Worm (Caenorhabditis elegans) whole organism, L4 larva: ENCODE results near the gene dyf-6.

Experiments used
- F44E2.7 ChIP-seq: fragments of 200-800 bp; sonication (Bioruptor generic); IDR thresholded peaks from 2 replicates; pipeline ENCODE4 v2.1.2; 2022; ENCODE audit warnings: missing genetic modification characterization, missing compliant biosample characterization
- F49E8.2 ChIP-seq: sonication (generic microtip); optimal IDR thresholded peaks from 2 replicates; lab custom pipeline; 2016; ENCODE audit warnings: missing compliant biosample characterization, mild to moderate bottlenecking, missing genetic modification characterization, borderline replicate concordance
- T20F7.1 ChIP-seq: fragments of 200-800 bp; sonication (Bioruptor generic); optimal IDR thresholded peaks from 2 replicates; lab custom pipeline; 2018; ENCODE audit warnings: mild to moderate bottlenecking, missing genetic modification characterization, missing compliant biosample characterization
- Y105C5A.15 ChIP-seq: fragments of 200-800 bp; sonication (Bioruptor generic); IDR thresholded peaks from 2 replicates; pipeline ENCODE4 v1.3.6; 2022; ENCODE audit warnings: missing genetic modification characterization, missing compliant biosample characterization
- Y5F2A.4 ChIP-seq: fragments of 200-800 bp; sonication (Bioruptor generic); optimal IDR thresholded peaks from 2 replicates; lab custom pipeline; 2018; ENCODE audit warnings: mild to moderate bottlenecking, missing genetic modification characterization, missing compliant biosample characterization
- ZK337.2 ChIP-seq: fragments of 200-800 bp; sonication (Bioruptor generic); IDR thresholded peaks from 2 replicates; pipeline ENCODE4 v1.3.6; 2022; ENCODE audit warnings: missing genetic modification reagents, missing genetic modification characterization, missing compliant biosample characterization
- aha-1 ChIP-seq: fragments of 150-350 bp; peaks from one replicate; lab custom pipeline; 2014; ENCODE audit warnings: missing biosample characterization, missing genetic modification characterization
- attf-4 ChIP-seq: sonication (generic microtip); optimal IDR thresholded peaks from 3 replicates; lab custom pipeline; 2017; ENCODE audit warnings: missing biosample characterization, missing genetic modification characterization
- ceh-28 ChIP-seq: fragments of 150-350 bp; optimal IDR thresholded peaks from 2 replicates; lab custom pipeline; 2014; ENCODE audit warnings: missing biosample characterization, missing genetic modification reagents, missing genetic modification characterization
- ceh-32 ChIP-seq: sonication (generic microtip); optimal IDR thresholded peaks from 2 replicates; lab custom pipeline; 2016; ENCODE audit warnings: mild to moderate bottlenecking, missing genetic modification characterization, missing compliant biosample characterization; ENCODE audit not compliant: poor library complexity
- ctbp-1 ChIP-seq: fragments of 200-800 bp; sonication (Bioruptor generic); IDR thresholded peaks from 2 replicates; pipeline ENCODE4 v1.3.6; 2022; ENCODE audit warnings: missing genetic modification reagents, missing genetic modification characterization, missing compliant biosample characterization
- daf-16 ChIP-seq, 3 experiments: sonication (generic microtip); optimal IDR thresholded peaks; 2 replicates each; lab custom pipeline; 2016 to 2017; ENCODE audit warnings: missing genetic modification characterization in 3 of 3, missing genetic modification reagents in 3 of 3, mild to moderate bottlenecking in 2 of 3, missing compliant biosample characterization in 2 of 3, missing biosample characterization in 1 of 3, moderate library complexity in 1 of 3
- daf-8 ChIP-seq: fragments of 200-800 bp; sonication (Bioruptor generic); IDR thresholded peaks from 2 replicates; pipeline ENCODE4 v1.3.6; 2022; ENCODE audit warnings: missing genetic modification characterization, missing compliant biosample characterization
- dmd-8 ChIP-seq: fragments of 200-800 bp; sonication (Bioruptor generic); IDR thresholded peaks from 2 replicates; pipeline ENCODE4 v1.3.6; 2022; ENCODE audit warnings: missing genetic modification characterization, missing compliant biosample characterization
- duxl-1 ChIP-seq: sonication (generic microtip); optimal IDR thresholded peaks from 2 replicates; lab custom pipeline; 2016; ENCODE audit warnings: mild to moderate bottlenecking, missing genetic modification characterization, moderate library complexity, missing compliant biosample characterization; ENCODE audit not compliant: poor library complexity
- egl-27 ChIP-seq: sonication (generic microtip); optimal IDR thresholded peaks from 3 replicates; lab custom pipeline; 2017; ENCODE audit warnings: missing biosample characterization, missing genetic modification reagents, missing genetic modification characterization
- fkh-10 ChIP-seq: fragments of 150-350 bp; optimal IDR thresholded peaks from 2 replicates; lab custom pipeline; 2014; ENCODE audit warnings: missing biosample characterization, missing genetic modification reagents, missing genetic modification characterization
- gei-8 ChIP-seq: fragments of 200-800 bp; sonication (Bioruptor generic); optimal IDR thresholded peaks from 2 replicates; lab custom pipeline; 2018; ENCODE audit warnings: mild to moderate bottlenecking, missing genetic modification characterization, missing compliant biosample characterization
- hif-1 ChIP-seq, 2 experiments: sonication (generic microtip); optimal IDR thresholded peaks; 2 replicates each; lab custom pipeline; 2016 to 2017; ENCODE audit warnings: missing compliant biosample characterization in 2 of 2, missing genetic modification characterization in 2 of 2, missing genetic modification reagents in 2 of 2, missing genotype in 2 of 2, mild to moderate bottlenecking in 1 of 2
- hlh-30 ChIP-seq: sonication (generic microtip); optimal IDR thresholded peaks from 2 replicates; lab custom pipeline; 2017; ENCODE audit warnings: antibody characterized with exemption, mild to moderate bottlenecking, missing genetic modification characterization, missing compliant biosample characterization; ENCODE audit not compliant: insufficient read depth
- hmg-1.1 ChIP-seq: fragments of 200-800 bp; sonication (Bioruptor generic); IDR thresholded peaks from 2 replicates; pipeline ENCODE4 v1.3.6; 2022; ENCODE audit warnings: missing genetic modification reagents, missing genetic modification characterization, missing compliant biosample characterization
- lin-38 ChIP-seq: fragments of 200-800 bp; sonication (Bioruptor generic); IDR thresholded peaks from 2 replicates; pipeline ENCODE4 v1.3.6; 2022; ENCODE audit warnings: missing genetic modification reagents, missing genetic modification characterization, missing compliant biosample characterization
- lin-39 ChIP-seq: fragments of 150-350 bp; optimal IDR thresholded peaks from 2 replicates; lab custom pipeline; 2014; ENCODE audit warnings: missing biosample characterization, missing genetic modification reagents, missing genetic modification characterization
- lir-3 ChIP-seq: sonication (generic microtip); optimal IDR thresholded peaks from 2 replicates; lab custom pipeline; 2016; ENCODE audit warnings: mild to moderate bottlenecking, missing genetic modification characterization, missing compliant biosample characterization
- lsy-2 ChIP-seq, 2 experiments: fragments of 150-350 bp in 1 of 2; sonication (generic microtip) in 1 of 2; optimal IDR thresholded peaks; 2 replicates each; lab custom pipeline; 2014 to 2017; ENCODE audit warnings: missing biosample characterization in 2 of 2, missing genetic modification characterization in 2 of 2
- madf-9 ChIP-seq: fragments of 200-800 bp; sonication (Bioruptor generic); conservative IDR thresholded peaks from 2 replicates; pipeline ENCODE4 v1.3.6; 2022; ENCODE audit warnings: missing genetic modification reagents, missing genetic modification characterization, missing compliant biosample characterization
- mep-1 ChIP-seq: fragments of 150-350 bp; sonication (generic microtip); optimal IDR thresholded peaks from 3 replicates; lab custom pipeline; 2014; ENCODE audit warnings: missing biosample characterization, missing genetic modification characterization
- mxl-3 ChIP-seq: fragments of 200-800 bp; sonication (Bioruptor generic); optimal IDR thresholded peaks from 2 replicates; lab custom pipeline; 2018; ENCODE audit warnings: mild to moderate bottlenecking, missing genetic modification characterization, missing compliant biosample characterization
- nhr-10 ChIP-seq: fragments of 150-350 bp; optimal IDR thresholded peaks from 2 replicates; lab custom pipeline; 2014; ENCODE audit warnings: missing biosample characterization, missing genetic modification characterization
- nhr-25 ChIP-seq: sonication (generic microtip); optimal IDR thresholded peaks from 2 replicates; lab custom pipeline; 2017; ENCODE audit warnings: missing genetic modification characterization, mild to moderate bottlenecking, missing compliant biosample characterization, antibody characterized with exemption, moderate library complexity, borderline replicate concordance; ENCODE audit not compliant: insufficient read depth
- nhr-28 ChIP-seq: fragments of 150-350 bp; optimal IDR thresholded peaks from 2 replicates; lab custom pipeline; 2014; ENCODE audit warnings: missing biosample characterization, missing genetic modification characterization
- nhr-48 ChIP-seq: sonication (generic microtip); optimal IDR thresholded peaks from 2 replicates; lab custom pipeline; 2016; ENCODE audit warnings: mild to moderate bottlenecking, missing genetic modification characterization, missing compliant biosample characterization
- nhr-77 ChIP-seq: fragments of 150-350 bp; optimal IDR thresholded peaks from 2 replicates; lab custom pipeline; 2014; ENCODE audit warnings: missing biosample characterization, missing genetic modification characterization
- pha-4 ChIP-seq, 2 experiments: fragments of 150-350 bp in 1 of 2; fragments of 200-800 bp in 1 of 2; sonication (Bioruptor generic) in 1 of 2; IDR thresholded peaks in 1 of 2; optimal IDR thresholded peaks in 1 of 2; 2 replicates each; pipeline versions ENCODE4 v1.3.6 to Lab custom; 2014 to 2022; ENCODE audit warnings: missing genetic modification characterization in 2 of 2, missing genetic modification reagents in 2 of 2, missing biosample characterization in 1 of 2, missing compliant biosample characterization in 1 of 2
- rbr-2 ChIP-seq: sonication (generic microtip); optimal IDR thresholded peaks from 2 replicates; lab custom pipeline; 2016; ENCODE audit warnings: missing genotype, missing genetic modification characterization, missing compliant biosample characterization
- sdz-12 ChIP-seq: fragments of 200-800 bp; sonication (Bioruptor generic); optimal IDR thresholded peaks from 2 replicates; lab custom pipeline; 2018; ENCODE audit warnings: mild to moderate bottlenecking, missing genetic modification characterization, missing compliant biosample characterization
- snpc-1.2 ChIP-seq: fragments of 200-800 bp; sonication (Bioruptor generic); IDR thresholded peaks from 2 replicates; pipeline ENCODE4 v1.3.6; 2022; ENCODE audit warnings: missing genetic modification reagents, missing genetic modification characterization, missing compliant biosample characterization
- snpc-4 ChIP-seq: fragments of 150-350 bp; optimal IDR thresholded peaks from 2 replicates; lab custom pipeline; 2014; ENCODE audit warnings: missing biosample characterization, missing genetic modification characterization
- spr-1 ChIP-seq: sonication (generic microtip); optimal IDR thresholded peaks from 2 replicates; lab custom pipeline; 2016; ENCODE audit warnings: mild to moderate bottlenecking, missing genetic modification characterization, missing compliant biosample characterization
- spr-3 ChIP-seq: fragments of 200-800 bp; sonication (Bioruptor generic); optimal IDR thresholded peaks from 2 replicates; lab custom pipeline; 2018; ENCODE audit warnings: mild to moderate bottlenecking, missing genetic modification characterization, missing compliant biosample characterization
- tag-97 ChIP-seq: fragments of 200-800 bp; sonication (Bioruptor generic); IDR thresholded peaks from 2 replicates; pipeline ENCODE4 v1.3.6; 2022; ENCODE audit warnings: missing genetic modification characterization, missing compliant biosample characterization
- tra-1 ChIP-seq: fragments of 200-800 bp; sonication (Bioruptor generic); IDR thresholded peaks from 2 replicates; pipeline ENCODE4 v1.3.6; 2022; ENCODE audit warnings: missing genetic modification reagents, missing genetic modification characterization, missing compliant biosample characterization
- unc-39 ChIP-seq: sonication (generic microtip); optimal IDR thresholded peaks from 2 replicates; lab custom pipeline; 2017; ENCODE audit warnings: missing biosample characterization, missing genetic modification characterization
- unc-62 ChIP-seq, 3 experiments: fragments of 150-350 bp in 1 of 3; sonication (generic microtip); optimal IDR thresholded peaks in 2 of 3; peaks in 1 of 3; 1 replicate in 1 of 3; 2 replicates in 2 of 3; lab custom pipeline; 2014 to 2017; ENCODE audit warnings: missing biosample characterization in 3 of 3, missing genetic modification characterization in 3 of 3, missing genetic modification reagents in 3 of 3, missing genotype in 1 of 3
- vab-7 ChIP-seq: fragments of 200-800 bp; sonication (Bioruptor generic); IDR thresholded peaks from 2 replicates; pipeline ENCODE4 v1.3.6; 2022; ENCODE audit warnings: missing genetic modification reagents, missing genetic modification characterization, missing compliant biosample characterization
- zip-11 ChIP-seq: fragments of 200-800 bp; sonication (Bioruptor generic); IDR thresholded peaks from 2 replicates; pipeline ENCODE4 v1.3.6; 2022; ENCODE audit warnings: missing genetic modification characterization, missing compliant biosample characterization
- zip-2 ChIP-seq: fragments of 150-350 bp; optimal IDR thresholded peaks from 2 replicates; lab custom pipeline; 2014; ENCODE audit warnings: missing biosample characterization, missing genetic modification characterization

The dyf-6 gene

DNA sequence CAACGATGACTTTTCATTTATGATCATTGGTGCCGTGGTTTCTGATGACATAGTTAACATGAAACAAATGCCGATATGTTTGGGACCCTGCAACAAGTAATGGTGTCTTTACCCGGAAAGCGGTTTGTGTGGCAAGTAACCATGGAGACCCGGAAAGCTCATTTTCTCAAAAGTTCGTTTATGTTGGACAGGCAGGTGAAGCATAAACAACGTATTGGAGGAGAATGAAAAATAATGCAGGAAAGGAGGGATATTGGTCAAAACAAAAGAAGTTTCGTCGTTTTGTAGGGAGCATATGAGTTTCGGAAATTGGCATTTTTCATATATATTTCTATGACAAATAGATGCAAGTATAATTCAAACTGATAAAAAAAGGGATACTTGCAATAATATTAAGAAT is at the start of gene dyf-6:
dyf-6 (minus strand) TSS at position 101 of the 400 bp plus-strand sequence.
- TF ChIP-seq dmd-8 (GFP tag; lab: Robert Waterston, UW) (no peak), aha-1 (tag; lab: Kevin White, UChicago) (peak; percentile 86), unc-62 (GFP tag; optimal IDR thresholded peaks at IDR 0.05 in 1 of 2; lab: Kevin White, UChicago) (no peak), unc-62 (tag; optimal IDR thresholded peaks at IDR 0.05; lab: Kevin White, UChicago) (no peak)

DNA sequence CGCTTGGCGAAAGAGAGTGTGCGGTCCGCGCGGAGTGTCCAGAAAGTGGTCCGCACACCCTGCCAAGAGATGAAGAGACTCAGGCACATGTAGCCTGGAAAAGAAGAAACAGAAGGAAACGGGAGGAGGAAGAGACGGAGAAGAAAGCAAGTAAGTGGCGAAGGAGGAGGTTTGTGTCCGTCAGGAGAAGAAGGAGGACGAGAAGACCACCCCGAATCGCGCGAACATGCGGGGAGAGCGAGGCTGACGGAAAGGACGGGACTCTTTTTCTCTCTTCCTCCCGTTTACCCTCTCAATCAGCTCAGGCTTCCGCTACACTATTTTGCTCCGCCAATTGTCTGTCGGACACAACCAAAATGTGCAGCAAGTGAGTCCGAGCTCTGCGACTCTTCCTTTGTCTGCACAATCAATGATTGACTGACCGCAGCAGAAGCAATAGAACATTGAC is 49.2 kb upstream of the dyf-6 start:
- TF ChIP-seq nhr-10 (tag; lab: Kevin White, UChicago) = no peak
- TF ChIP-seq lsy-2 (tag; optimal IDR thresholded peaks at IDR 0.05; lab: Kevin White, UChicago) = peak; percentile 52 to 59
- no peak for TF ChIP-seq sdz-12 (GFP tag; lab: Kevin White, UChicago)
- TF ChIP-seq lin-38 (GFP tag; lab: Robert Waterston, UW) = no peak
- TF ChIP-seq T20F7.1 (GFP tag; lab: Kevin White, UChicago) = no peak
- peak; percentile 41 for TF ChIP-seq ceh-28 (tag; lab: Kevin White, UChicago)
- peak; percentile 7 for TF ChIP-seq nhr-77 (tag; lab: Kevin White, UChicago)
- TF ChIP-seq gei-8 (GFP tag; lab: Kevin White, UChicago) = no peak
- TF ChIP-seq pha-4 (GFP tag; IDR thresholded peaks at IDR 0.05; lab: Robert Waterston, UW) = no peak; the same call in 1 of the 2 replicates
- no peak for TF ChIP-seq pha-4 (tag; optimal IDR thresholded peaks at IDR 0.05; lab: Kevin White, UChicago)
- TF ChIP-seq zip-11 (GFP tag; lab: Robert Waterston, UW) = no peak
- no peak for TF ChIP-seq ceh-32 (tag; lab: Kevin White, UChicago)
- TF ChIP-seq zip-2 (tag; lab: Kevin White, UChicago) = no peak
- TF ChIP-seq nhr-28 (tag; lab: Kevin White, UChicago) = peak; percentile 61
- TF ChIP-seq Y5F2A.4 (GFP tag; lab: Kevin White, UChicago) = no peak
- TF ChIP-seq nhr-25 = peak; percentile 3
- peak; percentile 84 for TF ChIP-seq mep-1 (tag; lab: Kevin White, UChicago)
- peak; percentile 71 for TF ChIP-seq mxl-3
- no peak for TF ChIP-seq snpc-1.2
- TF ChIP-seq F49E8.2 (tag; lab: Kevin White, UChicago) = no peak
- peak in 1 of 2 experiments; percentile 19 for TF ChIP-seq daf-16 (GFP tag; optimal IDR thresholded peaks at IDR 0.05; lab: Kevin White, UChicago)
- no peak for TF ChIP-seq daf-16 (tag; optimal IDR thresholded peaks at IDR 0.05; lab: Kevin White, UChicago)
- no peak for TF ChIP-seq egl-27 (tag; lab: Kevin White, UChicago)
- TF ChIP-seq tra-1 (GFP tag; lab: Robert Waterston, UW) = 0 out of 2 replicates have a peak, but pooled peaks have one; percentile 21
- no peak for TF ChIP-seq daf-8
- TF ChIP-seq hmg-1.1 = peak; percentile 82
- TF ChIP-seq Y105C5A.15 = no peak
- TF ChIP-seq vab-7 (GFP tag; lab: Robert Waterston, UW) = no peak
- peak; percentile 56 for TF ChIP-seq hlh-30 (tag; lab: Kevin White, UChicago)
- peak; percentile 44 for TF ChIP-seq aha-1 (tag; lab: Kevin White, UChicago)
- TF ChIP-seq hif-1 (tag; optimal IDR thresholded peaks at IDR 0.05; lab: Kevin White, UChicago) = peak in 1 of 2 experiments; percentile 62
- TF ChIP-seq F44E2.7 = no peak
- peak; percentile 26 for TF ChIP-seq nhr-48 (tag; lab: Kevin White, UChicago)
- no peak for TF ChIP-seq snpc-4
- no peak for TF ChIP-seq lin-39
- TF ChIP-seq rbr-2 (tag; lab: Kevin White, UChicago) = peak; percentile 79
- TF ChIP-seq spr-1 (tag; lab: Kevin White, UChicago) = no peak
- peak; percentile 70 for TF ChIP-seq lir-3 (tag; lab: Kevin White, UChicago)
- no peak for TF ChIP-seq attf-4
- TF ChIP-seq ctbp-1 (GFP tag; lab: Robert Waterston, UW) = peak; percentile 97
- TF ChIP-seq ZK337.2 (GFP tag; lab: Robert Waterston, UW) = no peak
- no peak for TF ChIP-seq spr-3 (GFP tag; lab: Kevin White, UChicago)
- TF ChIP-seq unc-39 (tag; lab: Kevin White, UChicago) = no peak
- TF ChIP-seq madf-9 (GFP tag; lab: Robert Waterston, UW) = 0 out of 2 replicates have a peak, but pooled peaks have one; percentile 10
- no peak for TF ChIP-seq tag-97
- no peak for TF ChIP-seq duxl-1 (tag; lab: Kevin White, UChicago)
- peak; percentile 98 for TF ChIP-seq fkh-10
